Fruit fly (Drosophila melanogaster): ENCODE measurements around the gene mtSSB.
A peak's percentile ranks its signal among the peaks of the same experiment; 100 is the strongest.

Gene mtSSB

DNA sequence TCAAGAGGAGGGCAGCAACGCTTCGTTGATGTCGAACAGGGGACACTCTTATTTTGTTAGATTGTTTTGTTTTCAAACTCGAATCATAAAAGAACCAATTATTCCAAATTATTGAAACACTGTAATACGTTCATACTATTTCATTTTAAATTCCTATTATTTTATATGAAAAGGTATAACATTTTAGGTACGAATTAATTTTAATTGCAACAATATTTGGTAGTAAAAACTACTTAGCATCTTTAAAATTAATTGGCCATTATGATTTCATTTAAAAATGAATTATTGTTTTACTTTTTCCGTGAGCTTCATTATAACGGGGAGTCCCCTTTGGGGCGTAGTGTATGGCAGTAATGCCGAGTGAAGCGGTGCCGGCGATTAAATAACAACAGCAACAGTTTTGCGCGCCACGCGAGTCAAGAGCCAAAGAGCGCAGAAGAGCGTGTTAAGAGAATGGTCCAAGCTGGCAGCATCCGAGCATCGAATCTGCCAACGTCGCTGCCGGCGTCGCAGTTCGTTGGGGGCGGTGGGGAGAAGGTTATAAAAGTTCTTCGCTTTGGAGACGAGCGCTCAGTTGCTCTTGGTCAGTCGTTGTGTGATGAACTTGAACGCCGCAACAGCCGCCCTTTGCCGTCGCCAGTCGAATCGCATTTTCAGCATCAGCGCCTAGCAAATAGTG, 47.3 kb downstream of the mtSSB start (continued):
- TF ChIP-seq ci (GFP tag; IDR thresholded peaks at IDR 0.05) (peak; percentile 45; the same call in 1 of the 3 replicates), CG1832 (GFP tag; optimal IDR thresholded peaks at IDR 0.05) (no peak), gfzf (GFP tag; optimal IDR thresholded peaks at IDR 0.05) (no peak), yki (optimal IDR thresholded peaks at IDR 0.05) (no peak), jing (GFP tag; optimal IDR thresholded peaks at IDR 0.05) (no peak), CG16779 (GFP tag; IDR thresholded peaks at IDR 0.05) (no peak), HmgD (GFP tag; optimal IDR thresholded peaks at IDR 0.05) (no peak), az2 (GFP tag; optimal IDR thresholded peaks at IDR 0.05) (peak; percentile 38), Jarid2 (GFP tag; optimal IDR thresholded peaks at IDR 0.05) (peak; percentile 81), CG17912 (GFP tag; optimal IDR thresholded peaks at IDR 0.05) (no peak), Kr (GFP tag; optimal IDR thresholded peaks at IDR 0.05) (no peak), CG4404 (GFP tag; IDR thresholded peaks at IDR 0.05) (no peak), sens-2 (GFP tag; IDR thresholded peaks at IDR 0.05) (no peak), D19A (tag; optimal IDR thresholded peaks at IDR 0.05) (peak; percentile 90), CG8290 (GFP tag; optimal IDR thresholded peaks at IDR 0.05) (no peak), CG8290 (tag; optimal IDR thresholded peaks at IDR 0.05) (no peak), Vsx1 (GFP tag; optimal IDR thresholded peaks at IDR 0.05) (no peak), CG14965 (GFP tag; optimal IDR thresholded peaks at IDR 0.05; ENCODE audit: borderline replicate concordance) (no peak), MESR4 (GFP tag; optimal IDR thresholded peaks at IDR 0.05) (no peak), Atf6 (GFP tag; IDR thresholded peaks at IDR 0.05) (peak; percentile 37; the same call in 1 of the 2 replicates), ken (GFP tag; IDR thresholded peaks at IDR 0.05) (no peak), hbn (GFP tag; IDR thresholded peaks at IDR 0.05; ENCODE audit: partially characterized antibody) (no peak; the same call in 1 of the 2 replicates), luna (GFP tag; optimal IDR thresholded peaks at IDR 0.05) (no peak), grn (GFP tag; optimal IDR thresholded peaks at IDR 0.05) (no peak), croc (GFP tag; conservative IDR thresholded peaks at IDR 0.05) (no peak), otp (GFP tag; IDR thresholded peaks at IDR 0.05) (no peak), BEAF-32 (GFP tag; optimal IDR thresholded peaks at IDR 0.05) (no peak), Sox102F (GFP tag; optimal IDR thresholded peaks at IDR 0.05) (peak; percentile 56), CG11560 (tag; IDR thresholded peaks at IDR 0.05) (no peak), sug (tag; optimal IDR thresholded peaks at IDR 0.05) (peak; percentile 54), Lpt (GFP tag; optimal IDR thresholded peaks at IDR 0.05) (no peak), nmo (GFP tag; optimal IDR thresholded peaks at IDR 0.05) (peak; percentile 57), pho (GFP tag; optimal IDR thresholded peaks at IDR 0.05) (no peak), CG9437 (GFP tag; optimal IDR thresholded peaks at IDR 0.05) (peak; percentile 61), mam (GFP tag; optimal IDR thresholded peaks at IDR 0.05) (peak; percentile 11), ara (GFP tag; IDR thresholded peaks at IDR 0.05) (no peak), CG10979 (tag; optimal IDR thresholded peaks at IDR 0.05) (peak; percentile 34), CG12104 (GFP tag; optimal IDR thresholded peaks at IDR 0.05) (peak; percentile 56), Deaf1 (tag; optimal IDR thresholded peaks at IDR 0.05) (peak; percentile 79), Xrp1 (GFP tag; IDR thresholded peaks at IDR 0.05) (no peak), bowl (GFP tag; IDR thresholded peaks at IDR 0.05) (no peak), CG3163 (GFP tag; optimal IDR thresholded peaks at IDR 0.05) (peak; percentile 98), CG1647 (GFP tag; optimal IDR thresholded peaks at IDR 0.05) (no peak), Adf1 (GFP tag; IDR thresholded peaks at IDR 0.05) (peak; percentile 98), Hr51 (GFP tag; optimal IDR thresholded peaks at IDR 0.05) (peak in 1 of 2 experiments; percentile 75), gro (GFP tag; optimal IDR thresholded peaks at IDR 0.05) (peak; percentile 54), CG13296 (GFP tag; optimal IDR thresholded peaks at IDR 0.05) (peak; percentile 36), tgo (GFP tag; IDR thresholded peaks at IDR 0.05) (peak; percentile 50; the same call in 2 of the 3 replicates), repo (GFP tag; optimal IDR thresholded peaks at IDR 0.05) (no peak), CG7963 (GFP tag; IDR thresholded peaks at IDR 0.05; ENCODE audit: partially characterized antibody) (no peak), Camta (GFP tag; optimal IDR thresholded peaks at IDR 0.05) (peak; percentile 0)

Data from whole organism, embryonic.